Worm (Caenorhabditis elegans) whole organism, mixed stage, embryonic: Measurements from ENCODE around the gene Y39F10C.1.

Source experiments
- blmp-1 ChIP-seq: fragments of 150-350 bp; optimal IDR thresholded peaks from 2 replicates; lab custom pipeline; 2014; ENCODE audit warnings: missing biosample characterization, missing genetic modification characterization
- ceh-39 ChIP-seq: fragments of 150-350 bp; optimal IDR thresholded peaks from 2 replicates; lab custom pipeline; 2014; ENCODE audit warnings: missing biosample characterization, missing genetic modification characterization
- cnd-1 ChIP-seq: fragments of 200-800 bp; sonication (Bioruptor generic); optimal IDR thresholded peaks from 2 replicates; lab custom pipeline; 2018; ENCODE audit warnings: mild to moderate bottlenecking, missing genetic modification characterization, missing compliant biosample characterization
- elt-1 ChIP-seq: sonication (generic microtip); optimal IDR thresholded peaks from 2 replicates; lab custom pipeline; 2017; ENCODE audit warnings: missing genetic modification characterization, mild to moderate bottlenecking, missing compliant biosample characterization, antibody characterized with exemption, moderate library complexity, borderline replicate concordance; ENCODE audit not compliant: insufficient read depth
- lin-13 ChIP-seq: fragments of 150-350 bp; optimal IDR thresholded peaks from 2 replicates; lab custom pipeline; 2014; ENCODE audit warnings: missing biosample characterization, missing genetic modification characterization
- mab-5 ChIP-seq: fragments of 150-350 bp; optimal IDR thresholded peaks from 2 replicates; lab custom pipeline; 2014; ENCODE audit warnings: missing biosample characterization, missing genetic modification characterization
- mep-1 ChIP-seq: fragments of 150-350 bp; optimal IDR thresholded peaks from 2 replicates; lab custom pipeline; 2017; ENCODE audit warnings: missing biosample characterization, missing genetic modification reagents, missing genetic modification characterization, inconsistent platforms
- nhr-237 ChIP-seq: fragments of 150-350 bp; optimal IDR thresholded peaks from 2 replicates; lab custom pipeline; 2014; ENCODE audit warnings: missing biosample characterization, missing genetic modification characterization
- nhr-28 ChIP-seq: fragments of 150-350 bp; optimal IDR thresholded peaks from 2 replicates; lab custom pipeline; 2014; ENCODE audit warnings: missing biosample characterization, missing genetic modification characterization
- snpc-4 ChIP-seq: fragments of 150-350 bp; optimal IDR thresholded peaks from 2 replicates; lab custom pipeline; 2014; ENCODE audit warnings: missing biosample characterization, missing genetic modification characterization
- unc-62 ChIP-seq: fragments of 150-350 bp; optimal IDR thresholded peaks from 2 replicates; lab custom pipeline; 2014; ENCODE audit warnings: missing biosample characterization, missing genetic modification reagents, missing genetic modification characterization

ce11 chrII:701371-702139 is 26.2 kb downstream of the Y39F10C.1 start, which contains the start of gene thoc-1:
- no peak for TF ChIP-seq nhr-237
- TF ChIP-seq snpc-4 (tag; lab: Kevin White, UChicago): no peak
- no peak for TF ChIP-seq cnd-1
- TF ChIP-seq nhr-28 (tag; lab: Kevin White, UChicago): no peak
- TF ChIP-seq mep-1 (tag; lab: Kevin White, UChicago): no peak
- TF ChIP-seq ceh-39 (tag; lab: Kevin White, UChicago): no peak
- TF ChIP-seq unc-62 (GFP tag; lab: Kevin White, UChicago): no peak
- no peak for TF ChIP-seq elt-1 (tag; lab: Kevin White, UChicago)
- TF ChIP-seq lin-13: no peak
- no peak for TF ChIP-seq blmp-1 (tag; lab: Kevin White, UChicago)
- no peak for TF ChIP-seq mab-5 (tag; lab: Kevin White, UChicago)
